Worm (Caenorhabditis elegans) whole organism, L3 larva: Measurements from ENCODE around the gene twk-28.

ENCODE experiments used
- ama-1 ChIP-seq: fragments of 150-350 bp; optimal IDR thresholded peaks from 2 replicates; lab custom pipeline; 2018
- ceh-9 ChIP-seq: sonication (generic microtip); optimal IDR thresholded peaks from 2 replicates; lab custom pipeline; 2018; ENCODE audit warnings: missing biosample characterization, missing genetic modification characterization
- egl-27 ChIP-seq: sonication (generic microtip); optimal IDR thresholded peaks from 4 replicates; lab custom pipeline; 2017; ENCODE audit warnings: missing biosample characterization, missing genetic modification reagents, missing genetic modification characterization
- elt-2 ChIP-seq: sonication (generic microtip); optimal IDR thresholded peaks from 2 replicates; lab custom pipeline; 2016; ENCODE audit warnings: missing genetic modification reagents, mild to moderate bottlenecking, missing genetic modification characterization, missing compliant biosample characterization
- fos-1 ChIP-seq: fragments of 150-350 bp; optimal IDR thresholded peaks from 2 replicates; lab custom pipeline; 2014; ENCODE audit warnings: missing biosample characterization, missing genetic modification characterization
- mdl-1 ChIP-seq: fragments of 150-350 bp; optimal IDR thresholded peaks from 2 replicates; lab custom pipeline; 2014; ENCODE audit warnings: missing biosample characterization, missing genetic modification characterization
- nhr-76 ChIP-seq: fragments of 150-350 bp; sonication (generic microtip); optimal IDR thresholded peaks from 5 replicates; lab custom pipeline; 2014; ENCODE audit warnings: missing biosample characterization, missing genetic modification characterization
- snpc-4 ChIP-seq: fragments of 150-350 bp; optimal IDR thresholded peaks from 2 replicates; lab custom pipeline; 2014; ENCODE audit warnings: missing biosample characterization, missing genetic modification characterization
- ztf-4 ChIP-seq: fragments of 150-350 bp; optimal IDR thresholded peaks from 2 replicates; lab custom pipeline; 2014; ENCODE audit warnings: missing biosample characterization, missing genetic modification characterization

ce11 chrX:4244489-4245123, 34.5 kb downstream of the twk-28 start:
- TF ChIP-seq snpc-4 (tag; lab: Kevin White, UChicago), result no peak
- TF ChIP-seq elt-2 (tag; lab: Kevin White, UChicago), result peak; percentile 42
- no peak for TF ChIP-seq ama-1 (lab: Kevin White, UChicago)
- TF ChIP-seq egl-27 (tag; lab: Kevin White, UChicago), result no peak
- no peak for TF ChIP-seq nhr-76 (tag; lab: Kevin White, UChicago)
- no peak for TF ChIP-seq ceh-9 (tag; lab: Kevin White, UChicago)
- TF ChIP-seq ztf-4 (tag; lab: Kevin White, UChicago), result no peak
- no peak for TF ChIP-seq fos-1
- no peak for TF ChIP-seq mdl-1 (tag; lab: Kevin White, UChicago)
